Worm (Caenorhabditis elegans) whole organism, mixed stage, embryonic: ENCODE results near the gene exo-1.
"Not testable (repeated sequence)": the region's sequence is repeated elsewhere in the genome, so short reads cannot be mapped to it uniquely, and the experiment has no call there.

ENCODE experiments used
- M03D4.4 ChIP-seq: sonication (generic microtip); optimal IDR thresholded peaks from 2 replicates; lab custom pipeline; 2017; ENCODE audit warnings: mild to moderate bottlenecking, missing genetic modification characterization, missing compliant biosample characterization
- bed-3 ChIP-seq: fragments of 200-800 bp; sonication (Bioruptor generic); optimal IDR thresholded peaks from 3 replicates; lab custom pipeline; 2018; ENCODE audit warnings: mild to moderate bottlenecking, missing genetic modification characterization, moderate library complexity, missing compliant biosample characterization
- blmp-1 ChIP-seq: fragments of 150-350 bp; optimal IDR thresholded peaks from 2 replicates; lab custom pipeline; 2014; ENCODE audit warnings: missing biosample characterization, missing genetic modification characterization
- ceh-39 ChIP-seq: fragments of 150-350 bp; optimal IDR thresholded peaks from 2 replicates; lab custom pipeline; 2014; ENCODE audit warnings: missing biosample characterization, missing genetic modification characterization
- ceh-43 ChIP-seq: fragments of 200-800 bp; sonication (Bioruptor generic); optimal IDR thresholded peaks from 2 replicates; lab custom pipeline; 2018; ENCODE audit warnings: mild to moderate bottlenecking, missing genetic modification characterization, moderate library complexity, missing compliant biosample characterization
- ces-1 ChIP-seq: fragments of 150-350 bp; optimal IDR thresholded peaks from 2 replicates; lab custom pipeline; 2014; ENCODE audit warnings: missing biosample characterization, missing genetic modification reagents, missing genetic modification characterization
- cnd-1 ChIP-seq: fragments of 200-800 bp; sonication (Bioruptor generic); optimal IDR thresholded peaks from 2 replicates; lab custom pipeline; 2018; ENCODE audit warnings: mild to moderate bottlenecking, missing genetic modification characterization, missing compliant biosample characterization
- drap-1 ChIP-seq: fragments of 200-800 bp; sonication (Bioruptor generic); optimal IDR thresholded peaks from 3 replicates; lab custom pipeline; 2018; ENCODE audit warnings: mild to moderate bottlenecking, missing genetic modification characterization, missing compliant biosample characterization
- elt-1 ChIP-seq: sonication (generic microtip); optimal IDR thresholded peaks from 2 replicates; lab custom pipeline; 2017; ENCODE audit warnings: missing genetic modification characterization, mild to moderate bottlenecking, missing compliant biosample characterization, antibody characterized with exemption, moderate library complexity, borderline replicate concordance; ENCODE audit not compliant: insufficient read depth
- elt-3 ChIP-seq: fragments of 150-350 bp; optimal IDR thresholded peaks from 2 replicates; lab custom pipeline; 2014; ENCODE audit warnings: missing biosample characterization, missing genetic modification characterization
- ham-2 ChIP-seq: fragments of 200-800 bp; sonication (Bioruptor generic); optimal IDR thresholded peaks from 2 replicates; lab custom pipeline; 2018; ENCODE audit warnings: mild to moderate bottlenecking, missing genetic modification characterization, missing compliant biosample characterization
- hlh-1 ChIP-seq: fragments of 150-350 bp; optimal IDR thresholded peaks from 2 replicates; lab custom pipeline; 2014; ENCODE audit warnings: missing biosample characterization, missing genetic modification reagents, missing genetic modification characterization
- lin-13 ChIP-seq: fragments of 150-350 bp; optimal IDR thresholded peaks from 2 replicates; lab custom pipeline; 2014; ENCODE audit warnings: missing biosample characterization, missing genetic modification characterization
- lin-32 ChIP-seq: fragments of 200-800 bp; sonication (Bioruptor generic); optimal IDR thresholded peaks from 2 replicates; lab custom pipeline; 2018; ENCODE audit warnings: mild to moderate bottlenecking, missing genetic modification characterization, missing compliant biosample characterization
- lsy-2 ChIP-seq: fragments of 150-350 bp; optimal IDR thresholded peaks from 2 replicates; lab custom pipeline; 2014; ENCODE audit warnings: missing biosample characterization, missing genetic modification characterization
- mep-1 ChIP-seq: fragments of 150-350 bp; optimal IDR thresholded peaks from 2 replicates; lab custom pipeline; 2017; ENCODE audit warnings: missing biosample characterization, missing genetic modification reagents, missing genetic modification characterization, inconsistent platforms
- mls-2 ChIP-seq: sonication (generic microtip); optimal IDR thresholded peaks from 2 replicates; lab custom pipeline; 2016; ENCODE audit warnings: mild to moderate bottlenecking, missing genetic modification characterization, moderate library complexity, missing compliant biosample characterization
- nhr-12 ChIP-seq: fragments of 150-350 bp; optimal IDR thresholded peaks from 2 replicates; lab custom pipeline; 2014; ENCODE audit warnings: missing biosample characterization, missing genetic modification characterization
- nhr-2 ChIP-seq: fragments of 150-350 bp; optimal IDR thresholded peaks from 2 replicates; lab custom pipeline; 2014; ENCODE audit warnings: missing biosample characterization, missing genetic modification characterization
- nhr-237 ChIP-seq: fragments of 150-350 bp; optimal IDR thresholded peaks from 2 replicates; lab custom pipeline; 2014; ENCODE audit warnings: missing biosample characterization, missing genetic modification characterization
- nhr-28 ChIP-seq: fragments of 150-350 bp; optimal IDR thresholded peaks from 2 replicates; lab custom pipeline; 2014; ENCODE audit warnings: missing biosample characterization, missing genetic modification characterization
- nhr-76 ChIP-seq: sonication (generic microtip); optimal IDR thresholded peaks from 2 replicates; lab custom pipeline; 2017; ENCODE audit warnings: missing biosample characterization, missing genetic modification characterization
- pha-4 ChIP-seq: fragments of 150-350 bp; optimal IDR thresholded peaks from 2 replicates; lab custom pipeline; 2018; ENCODE audit warnings: missing biosample characterization, missing genetic modification reagents, missing genetic modification characterization
- sem-2 ChIP-seq: fragments of 200-800 bp; sonication (Bioruptor generic); optimal IDR thresholded peaks from 2 replicates; lab custom pipeline; 2018; ENCODE audit warnings: mild to moderate bottlenecking, missing genetic modification characterization, missing compliant biosample characterization
- sptf-1 ChIP-seq: sonication (generic microtip); optimal IDR thresholded peaks from 2 replicates; lab custom pipeline; 2017; ENCODE audit warnings: mild to moderate bottlenecking, missing genetic modification characterization, moderate library complexity, missing compliant biosample characterization
- tbx-8 ChIP-seq: fragments of 200-800 bp; sonication (Bioruptor generic); optimal IDR thresholded peaks from 2 replicates; lab custom pipeline; 2018; ENCODE audit warnings: mild to moderate bottlenecking, missing genetic modification characterization, moderate library complexity, missing compliant biosample characterization
- unc-120 ChIP-seq: sonication (generic microtip); optimal IDR thresholded peaks from 2 replicates; lab custom pipeline; 2017; ENCODE audit warnings: missing genetic modification characterization, missing compliant biosample characterization; ENCODE audit not compliant: poor library complexity, severe bottlenecking
- unc-39 ChIP-seq: fragments of 150-350 bp; optimal IDR thresholded peaks from 2 replicates; lab custom pipeline; 2014; ENCODE audit warnings: missing biosample characterization, missing genetic modification characterization
- unc-62 ChIP-seq: fragments of 150-350 bp; optimal IDR thresholded peaks from 2 replicates; lab custom pipeline; 2014; ENCODE audit warnings: missing biosample characterization, missing genetic modification reagents, missing genetic modification characterization
- zip-8 ChIP-seq: fragments of 150-350 bp; optimal IDR thresholded peaks from 2 replicates; lab custom pipeline; 2014; ENCODE audit warnings: missing biosample characterization, missing genetic modification characterization
- ztf-11 ChIP-seq: fragments of 150-350 bp; optimal IDR thresholded peaks from 2 replicates; lab custom pipeline; 2014; ENCODE audit warnings: missing biosample characterization, missing genetic modification characterization

The exo-1 gene

ce11 chrIII:13395262-13395661, 28.1 kb upstream of the exo-1 start, which contains the start of gene F11F1.1:
TSS of gene F11F1.1 (plus strand) at chrIII:13395562.
- TF ChIP-seq lin-32 (GFP tag; lab: Kevin White, UChicago) (no peak), nhr-12 (tag; lab: Kevin White, UChicago) (no peak), nhr-237 (tag; lab: Kevin White, UChicago) (no peak), nhr-76 (tag; lab: Kevin White, UChicago) (no peak), mls-2 (tag; lab: Kevin White, UChicago) (no peak), ceh-43 (GFP tag; lab: Kevin White, UChicago) (no peak), ceh-39 (no peak), nhr-2 (tag; lab: Kevin White, UChicago) (no peak), unc-39 (no peak), elt-3 (tag; lab: Kevin White, UChicago) (no peak), M03D4.4 (tag; lab: Kevin White, UChicago) (no peak), unc-120 (tag; lab: Kevin White, UChicago) (no peak), hlh-1 (no peak), lin-13 (tag; lab: Kevin White, UChicago) (no peak), ces-1 (GFP tag; lab: Kevin White, UChicago) (no peak), cnd-1 (tag; lab: Kevin White, UChicago) (no peak)

DNA sequence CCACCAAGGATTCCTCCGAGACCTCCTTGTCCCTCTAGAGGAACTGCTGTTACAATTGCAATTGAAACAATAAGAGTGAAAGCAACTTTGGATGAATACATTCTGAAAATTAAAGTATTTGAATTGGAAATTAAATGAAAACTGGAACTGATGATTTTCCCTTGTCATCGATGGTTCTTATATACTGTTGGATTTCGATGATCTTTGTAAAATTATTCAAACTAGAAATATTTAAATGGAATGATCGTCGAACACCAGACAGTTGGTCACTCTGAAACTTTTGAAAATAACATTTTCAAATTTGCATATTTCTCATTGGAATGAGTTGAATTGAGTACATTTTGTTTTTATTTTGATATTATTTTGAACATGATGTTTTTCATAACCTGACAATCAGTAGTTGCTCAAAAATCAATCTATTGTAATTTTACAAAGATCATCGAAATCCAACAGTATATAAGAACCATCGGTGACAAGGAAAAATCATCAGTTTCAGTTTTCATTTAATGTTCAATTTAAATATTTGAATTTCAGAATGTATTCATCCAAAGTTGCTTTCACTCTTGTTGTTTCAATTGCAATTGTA, 21.5 kb upstream of the exo-1 start, which contains the start of the genes srlf-9 and srlf-10:
srlf-9 (minus strand) TSS at position 101 of the 586 bp plus-strand sequence.
srlf-10 (plus strand) TSS at position 536 of the 586 bp plus-strand sequence.
- not testable (repeated sequence) for TF ChIP-seq nhr-76 (tag; lab: Kevin White, UChicago); unc-120 (tag; lab: Kevin White, UChicago); ceh-39

DNA sequence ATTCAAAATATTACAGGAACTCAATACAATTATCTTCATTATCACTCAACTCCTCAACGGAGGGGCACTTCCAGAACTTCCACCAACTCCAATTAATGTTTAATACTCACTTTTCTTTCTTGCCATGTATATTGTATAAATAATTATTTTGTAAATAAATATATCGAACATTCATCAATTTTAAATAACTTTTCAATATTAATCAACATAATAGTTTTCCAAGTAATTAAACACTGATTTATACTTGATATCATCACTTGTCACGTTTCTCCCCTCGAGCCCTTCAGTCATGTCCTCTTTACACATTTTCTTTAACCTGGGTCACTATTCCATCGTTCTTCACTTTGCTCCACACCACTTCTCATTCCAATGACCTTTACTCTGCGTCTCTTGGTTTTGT, 20.4 kb upstream of the exo-1 start, which contains the start of gene mig-18:
mig-18 (plus strand) TSS at position 301 of the 400 bp plus-strand sequence.
- TF ChIP-seq elt-1 (tag; lab: Kevin White, UChicago) (no peak), tbx-8 (GFP tag; lab: Kevin White, UChicago) (no peak), drap-1 (no peak), lsy-2 (tag; lab: Kevin White, UChicago) (no peak), cnd-1 (tag; lab: Kevin White, UChicago) (no peak), ztf-11 (tag; lab: Kevin White, UChicago) (no peak), sem-2 (GFP tag; lab: Kevin White, UChicago) (no peak), sptf-1 (no peak), unc-120 (tag; lab: Kevin White, UChicago) (no peak), hlh-1 (no peak), nhr-76 (tag; lab: Kevin White, UChicago) (no peak), bed-3 (GFP tag; lab: Kevin White, UChicago) (no peak), mep-1 (tag; lab: Kevin White, UChicago) (no peak), ham-2 (GFP tag; lab: Kevin White, UChicago) (no peak)

DNA sequence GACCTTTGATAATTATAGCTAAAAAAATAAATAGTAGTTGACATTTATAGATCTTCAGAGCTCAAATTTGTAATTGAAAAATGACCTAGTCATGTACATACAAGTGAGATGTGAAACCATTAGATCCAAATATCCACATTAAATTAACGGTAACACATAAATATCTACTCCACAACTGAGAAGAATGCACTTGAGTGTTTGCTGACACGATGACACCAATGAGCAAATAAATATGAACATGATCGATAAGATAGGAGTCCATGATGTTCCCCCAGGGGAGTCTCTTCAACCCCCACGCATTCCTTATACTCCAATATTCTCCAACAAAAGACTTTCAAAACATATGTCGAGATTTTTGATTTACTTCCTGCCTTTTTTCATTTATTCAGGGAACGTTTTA, 18.9 kb upstream of the exo-1 start, which contains the start of gene ttr-52:
ttr-52 (plus strand) TSS at position 301 of the 400 bp plus-strand sequence.
- TF ChIP-seq unc-39 (no peak), pha-4 (tag; lab: Kevin White, UChicago) (no peak), unc-62 (GFP tag; lab: Kevin White, UChicago) (no peak), unc-120 (tag; lab: Kevin White, UChicago) (no peak), cnd-1 (tag; lab: Kevin White, UChicago) (no peak), ces-1 (GFP tag; lab: Kevin White, UChicago) (no peak), zip-8 (tag; lab: Kevin White, UChicago) (no peak), nhr-28 (tag; lab: Kevin White, UChicago) (no peak), lin-32 (GFP tag; lab: Kevin White, UChicago) (no peak), elt-1 (tag; lab: Kevin White, UChicago) (no peak), sem-2 (GFP tag; lab: Kevin White, UChicago) (no peak), blmp-1 (tag; lab: Kevin White, UChicago) (no peak), nhr-237 (tag; lab: Kevin White, UChicago) (no peak), hlh-1 (no peak), ztf-11 (tag; lab: Kevin White, UChicago) (no peak)
